Comparison of ENCODE assay signal across 1 fruit fly cellular context in genomic region chr3R:14674762-14675161, dm6.
TF ChIP-seq lines count a peak whose summit lies in the region.

No protein-coding gene starts in this region.

TF ChIP-seq in whole organism, embryonic, 481 proteins besides CTCF, POLR2A, EP300 and RAD21 (continued from another document and continues in another):
- TF ChIP-seq eve (GFP tag; optimal IDR thresholded peaks at IDR 0.05; lab: Kevin White, UChicago): no peak
- TF ChIP-seq Rfx (GFP tag; IDR thresholded peaks at IDR 0.05; lab: Robert Waterston, UW): peak; percentile 29; the same call in 1 of the 2 replicates
- no peak for TF ChIP-seq CG11398 (GFP tag; optimal IDR thresholded peaks at IDR 0.05; lab: Kevin White, UChicago)
- TF ChIP-seq CG42726 (GFP tag; IDR thresholded peaks at IDR 0.05; lab: Robert Waterston, UW; ENCODE audit: partially characterized antibody): no peak
- no peak for TF ChIP-seq Jarid2 (GFP tag; optimal IDR thresholded peaks at IDR 0.05; lab: Kevin White, UChicago)
- TF ChIP-seq gfzf (GFP tag; optimal IDR thresholded peaks at IDR 0.05; lab: Kevin White, UChicago): no peak
- TF ChIP-seq CG18599 (GFP tag; optimal IDR thresholded peaks at IDR 0.05; lab: Kevin White, UChicago): peak; percentile 25
- TF ChIP-seq dysf (GFP tag; IDR thresholded peaks at IDR 0.05; lab: Robert Waterston, UW): peak; percentile 54; the same call in 1 of the 3 replicates
- peak; percentile 12 for TF ChIP-seq Lhr (GFP tag; optimal IDR thresholded peaks at IDR 0.05; lab: Kevin White, UChicago)
- TF ChIP-seq CrebB (tag; optimal IDR thresholded peaks at IDR 0.05; lab: Kevin White, UChicago): no peak
- TF ChIP-seq tap (tag; optimal IDR thresholded peaks at IDR 0.05; lab: Kevin White, UChicago): peak; percentile 47
- peak; percentile 1 for TF ChIP-seq Fer1 (GFP tag; optimal IDR thresholded peaks at IDR 0.05; lab: Kevin White, UChicago)
- TF ChIP-seq CG32767 (GFP tag; IDR thresholded peaks at IDR 0.05; lab: Robert Waterston, UW): peak; percentile 57; the same call in 1 of the 2 replicates
- no peak for TF ChIP-seq pfk (GFP tag; optimal IDR thresholded peaks at IDR 0.05; lab: Kevin White, UChicago)
- peak; percentile 73 for TF ChIP-seq Spps (tag; optimal IDR thresholded peaks at IDR 0.05; lab: Kevin White, UChicago)
- TF ChIP-seq CG14965 (GFP tag; optimal IDR thresholded peaks at IDR 0.05; lab: Kevin White, UChicago; ENCODE audit: borderline replicate concordance): peak; percentile 3
- TF ChIP-seq CG16779 (GFP tag; IDR thresholded peaks at IDR 0.05; lab: Robert Waterston, UW): no peak
- no peak for TF ChIP-seq mam (GFP tag; optimal IDR thresholded peaks at IDR 0.05; lab: Kevin White, UChicago)
- TF ChIP-seq sisA (GFP tag; IDR thresholded peaks at IDR 0.05; lab: Robert Waterston, UW): peak; percentile 66
- peak; percentile 23 for TF ChIP-seq NC2α (GFP tag; optimal IDR thresholded peaks at IDR 0.05; lab: Kevin White, UChicago)
- peak; percentile 58; the same call in 1 of the 2 replicates for TF ChIP-seq chm (GFP tag; IDR thresholded peaks at IDR 0.05; lab: Robert Waterston, UW)
- TF ChIP-seq gem (tag; optimal IDR thresholded peaks at IDR 0.05; lab: Kevin White, UChicago): peak; percentile 84
- TF ChIP-seq insv (GFP tag; optimal IDR thresholded peaks at IDR 0.05; lab: Kevin White, UChicago): no peak
- no peak for TF ChIP-seq jumu (GFP tag; optimal IDR thresholded peaks at IDR 0.05; lab: Kevin White, UChicago)
- peak; percentile 82 for TF ChIP-seq sim (GFP tag; IDR thresholded peaks at IDR 0.05; lab: Robert Waterston, UW)
- no peak for TF ChIP-seq CG34224 (GFP tag; IDR thresholded peaks at IDR 0.05; lab: Robert Waterston, UW; ENCODE audit: partially characterized antibody)
- no peak for TF ChIP-seq CG10565 (GFP tag; optimal IDR thresholded peaks at IDR 0.05; lab: Kevin White, UChicago)
- TF ChIP-seq sc (optimal IDR thresholded peaks at IDR 0.05; lab: Kevin White, UChicago): no peak
- peak; percentile 34 for TF ChIP-seq sc (GFP tag; optimal IDR thresholded peaks at IDR 0.05; lab: Kevin White, UChicago)
- no peak for TF ChIP-seq CG10321 (GFP tag; IDR thresholded peaks at IDR 0.05; lab: Robert Waterston, UW)
- TF ChIP-seq CG7357 (GFP tag; IDR thresholded peaks at IDR 0.05; lab: Robert Waterston, UW): peak; percentile 61; the same call in 2 of the 3 replicates
- peak; percentile 84 for TF ChIP-seq CG17328 (GFP tag; IDR thresholded peaks at IDR 0.05; lab: Robert Waterston, UW)
- no peak for TF ChIP-seq exex (tag; optimal IDR thresholded peaks at IDR 0.05; lab: Kevin White, UChicago)
- TF ChIP-seq bbx (GFP tag; IDR thresholded peaks at IDR 0.05; lab: Robert Waterston, UW; ENCODE audit: partially characterized antibody): no peak
- TF ChIP-seq E2f1 (GFP tag; IDR thresholded peaks at IDR 0.05; lab: Robert Waterston, UW): peak; percentile 62
- TF ChIP-seq CHES-1-like (GFP tag; optimal IDR thresholded peaks at IDR 0.05; lab: Kevin White, UChicago): no peak
- no peak for TF ChIP-seq her (GFP tag; optimal IDR thresholded peaks at IDR 0.05; lab: Kevin White, UChicago)
- TF ChIP-seq Hr39 (optimal IDR thresholded peaks at IDR 0.05; lab: Kevin White, UChicago): no peak
- no peak; the same call in 1 of the 2 replicates for TF ChIP-seq CG31224 (GFP tag; IDR thresholded peaks at IDR 0.05; lab: Robert Waterston, UW)
- TF ChIP-seq CG12659 (GFP tag; optimal IDR thresholded peaks at IDR 0.05; lab: Kevin White, UChicago): no peak
- TF ChIP-seq tio (GFP tag; optimal IDR thresholded peaks at IDR 0.05; lab: Kevin White, UChicago): peak; percentile 52
- peak; percentile 63; the same call in 2 of the 3 replicates for TF ChIP-seq CG2199 (GFP tag; IDR thresholded peaks at IDR 0.05; lab: Robert Waterston, UW)
- no peak for TF ChIP-seq nerfin-2 (GFP tag; IDR thresholded peaks at IDR 0.05; lab: Robert Waterston, UW; ENCODE audit: partially characterized antibody)
- no peak for TF ChIP-seq sob (GFP tag; IDR thresholded peaks at IDR 0.05; lab: Robert Waterston, UW)
- no peak for TF ChIP-seq CkIIα-i1 (GFP tag; IDR thresholded peaks at IDR 0.05; lab: Robert Waterston, UW)
- no peak for TF ChIP-seq shn (GFP tag; optimal IDR thresholded peaks at IDR 0.05; lab: Kevin White, UChicago)
- TF ChIP-seq phol (tag; optimal IDR thresholded peaks at IDR 0.05; lab: Kevin White, UChicago): peak; percentile 79
- peak; percentile 64 for TF ChIP-seq ara (GFP tag; IDR thresholded peaks at IDR 0.05; lab: Robert Waterston, UW)
- peak; percentile 24 for TF ChIP-seq Asciz (GFP tag; optimal IDR thresholded peaks at IDR 0.05; lab: Kevin White, UChicago)
- TF ChIP-seq CG5180 (GFP tag; optimal IDR thresholded peaks at IDR 0.05; lab: Kevin White, UChicago): no peak
- TF ChIP-seq sens-2 (GFP tag; IDR thresholded peaks at IDR 0.05; lab: Robert Waterston, UW): peak; percentile 83
- TF ChIP-seq CG1792 (GFP tag; optimal IDR thresholded peaks at IDR 0.05; lab: Kevin White, UChicago): peak; percentile 29
- no peak for TF ChIP-seq ham (GFP tag; IDR thresholded peaks at IDR 0.05; lab: Robert Waterston, UW)
- no peak for TF ChIP-seq slp2 (GFP tag; optimal IDR thresholded peaks at IDR 0.05; lab: Kevin White, UChicago)
- TF ChIP-seq vvl (GFP tag; IDR thresholded peaks at IDR 0.05; lab: Robert Waterston, UW): peak; percentile 77
- no peak for TF ChIP-seq YL-1 (GFP tag; optimal IDR thresholded peaks at IDR 0.05; lab: Kevin White, UChicago)
- peak; percentile 80 for TF ChIP-seq Ets65A (GFP tag; lab: Kevin White, UChicago)
- peak; percentile 82 for TF ChIP-seq zf30C (GFP tag; optimal IDR thresholded peaks at IDR 0.05; lab: Kevin White, UChicago)
- peak; percentile 89 for TF ChIP-seq dmrt11E (tag; optimal IDR thresholded peaks at IDR 0.05; lab: Kevin White, UChicago)
- TF ChIP-seq zfh1 (GFP tag; IDR thresholded peaks at IDR 0.05; lab: Robert Waterston, UW): peak; percentile 89
- no peak for TF ChIP-seq kni (GFP tag; optimal IDR thresholded peaks at IDR 0.05; lab: Kevin White, UChicago)
- TF ChIP-seq H2.0 (GFP tag; IDR thresholded peaks at IDR 0.05; lab: Robert Waterston, UW): peak; percentile 63
- TF ChIP-seq Xbp1 (GFP tag; optimal IDR thresholded peaks at IDR 0.05; lab: Kevin White, UChicago): peak; percentile 58
- TF ChIP-seq bcd (GFP tag; optimal IDR thresholded peaks at IDR 0.05; lab: Kevin White, UChicago): peak; percentile 38
- no peak for TF ChIP-seq dati (GFP tag; IDR thresholded peaks at IDR 0.05; lab: Robert Waterston, UW)
- peak; percentile 14 for TF ChIP-seq Sry-δ (GFP tag; optimal IDR thresholded peaks at IDR 0.05; lab: Kevin White, UChicago)
- TF ChIP-seq lilli (GFP tag; optimal IDR thresholded peaks at IDR 0.05; lab: Kevin White, UChicago): peak; percentile 57
- TF ChIP-seq CG2889 (GFP tag; IDR thresholded peaks at IDR 0.05; lab: Robert Waterston, UW): no peak
- TF ChIP-seq gce (GFP tag; IDR thresholded peaks at IDR 0.05; lab: Robert Waterston, UW): peak; percentile 54; the same call in 2 of the 3 replicates
- TF ChIP-seq chn (GFP tag; optimal IDR thresholded peaks at IDR 0.05; lab: Kevin White, UChicago): peak; percentile 60
- TF ChIP-seq Poxn (GFP tag; IDR thresholded peaks at IDR 0.05; lab: Robert Waterston, UW): no peak
- no peak for TF ChIP-seq Taf1 (GFP tag; IDR thresholded peaks at IDR 0.05; lab: Robert Waterston, UW)
- TF ChIP-seq ttk (GFP tag; IDR thresholded peaks at IDR 0.05; lab: Robert Waterston, UW): peak; percentile 52
- no peak for TF ChIP-seq pho (GFP tag; optimal IDR thresholded peaks at IDR 0.05; lab: Kevin White, UChicago)
- TF ChIP-seq vnd (GFP tag; IDR thresholded peaks at IDR 0.05; lab: Robert Waterston, UW; ENCODE audit: partially characterized antibody): no peak
- TF ChIP-seq CG7556 (GFP tag; optimal IDR thresholded peaks at IDR 0.05; lab: Kevin White, UChicago): peak; percentile 68
- TF ChIP-seq hbn (GFP tag; IDR thresholded peaks at IDR 0.05; lab: Robert Waterston, UW; ENCODE audit: partially characterized antibody): no peak
- TF ChIP-seq ems (GFP tag; optimal IDR thresholded peaks at IDR 0.05; lab: Kevin White, UChicago): no peak
- no peak for TF ChIP-seq CG17186 (GFP tag; optimal IDR thresholded peaks at IDR 0.05; lab: Kevin White, UChicago)
- no peak for TF ChIP-seq hth (optimal IDR thresholded peaks at IDR 0.05; lab: Kevin White, UChicago)
- TF ChIP-seq en (GFP tag; optimal IDR thresholded peaks at IDR 0.05; lab: Kevin White, UChicago): no peak
- TF ChIP-seq CG7987 (GFP tag; optimal IDR thresholded peaks at IDR 0.05; lab: Kevin White, UChicago): no peak
- TF ChIP-seq CG14710 (tag; optimal IDR thresholded peaks at IDR 0.05; lab: Kevin White, UChicago): peak; percentile 82
- no peak for TF ChIP-seq lov (optimal IDR thresholded peaks at IDR 0.05; lab: Kevin White, UChicago)
- 0 out of 3 replicates have a peak, but pooled peaks have one; percentile 84 for TF ChIP-seq lov (GFP tag; IDR thresholded peaks at IDR 0.05; lab: Robert Waterston, UW)
- no peak for TF ChIP-seq CG9797 (GFP tag; optimal IDR thresholded peaks at IDR 0.05; lab: Kevin White, UChicago)
- no peak for TF ChIP-seq Aef1 (GFP tag; IDR thresholded peaks at IDR 0.05; lab: Robert Waterston, UW)
- TF ChIP-seq nerfin-1 (tag; optimal IDR thresholded peaks at IDR 0.05; lab: Kevin White, UChicago): peak; percentile 64
- no peak for TF ChIP-seq sug (tag; optimal IDR thresholded peaks at IDR 0.05; lab: Kevin White, UChicago)
- TF ChIP-seq onecut (GFP tag; IDR thresholded peaks at IDR 0.05; lab: Robert Waterston, UW): peak; percentile 50
- TF ChIP-seq scrt (GFP tag; optimal IDR thresholded peaks at IDR 0.05; lab: Kevin White, UChicago): no peak
- TF ChIP-seq CG1603 (tag; optimal IDR thresholded peaks at IDR 0.05; lab: Kevin White, UChicago): peak; percentile 49
- no peak for TF ChIP-seq Hey (tag; optimal IDR thresholded peaks at IDR 0.05; lab: Kevin White, UChicago)
- no peak for TF ChIP-seq seq (GFP tag; IDR thresholded peaks at IDR 0.05; lab: Robert Waterston, UW)
- TF ChIP-seq Atf3 (GFP tag; optimal IDR thresholded peaks at IDR 0.05; lab: Kevin White, UChicago): peak; percentile 3
- peak; percentile 17 for TF ChIP-seq CG15011 (GFP tag; optimal IDR thresholded peaks at IDR 0.05; lab: Kevin White, UChicago)
- TF ChIP-seq CG7928 (GFP tag; optimal IDR thresholded peaks at IDR 0.05; lab: Kevin White, UChicago): no peak
- TF ChIP-seq CG10366 (GFP tag; IDR thresholded peaks at IDR 0.05; lab: Robert Waterston, UW): peak; percentile 51
- no peak for TF ChIP-seq CG11085 (GFP tag; IDR thresholded peaks at IDR 0.05; lab: Robert Waterston, UW)
- TF ChIP-seq CG12104 (GFP tag; optimal IDR thresholded peaks at IDR 0.05; lab: Kevin White, UChicago): peak; percentile 54
- TF ChIP-seq wdn (GFP tag; IDR thresholded peaks at IDR 0.05; lab: Robert Waterston, UW): no peak
- no peak for TF ChIP-seq TFAM (GFP tag; optimal IDR thresholded peaks at IDR 0.05; lab: Kevin White, UChicago)
- TF ChIP-seq CG12155 (GFP tag; optimal IDR thresholded peaks at IDR 0.05; lab: Kevin White, UChicago): peak; percentile 47
- no peak for TF ChIP-seq usp (GFP tag; optimal IDR thresholded peaks at IDR 0.05; lab: Kevin White, UChicago)
- no peak for TF ChIP-seq HLH4C (GFP tag; IDR thresholded peaks at IDR 0.05; lab: Robert Waterston, UW; ENCODE audit: partially characterized antibody)
- peak; percentile 20 for TF ChIP-seq Sry-β (GFP tag; optimal IDR thresholded peaks at IDR 0.05; lab: Kevin White, UChicago)
- TF ChIP-seq row (GFP tag; IDR thresholded peaks at IDR 0.05; lab: Robert Waterston, UW): peak; percentile 68
- no peak for TF ChIP-seq CG8478 (optimal IDR thresholded peaks at IDR 0.05; lab: Kevin White, UChicago)
- no peak for TF ChIP-seq CG9932 (GFP tag; IDR thresholded peaks at IDR 0.05; lab: Robert Waterston, UW)
- TF ChIP-seq Doc3 (GFP tag; IDR thresholded peaks at IDR 0.05; lab: Robert Waterston, UW; ENCODE audit: partially characterized antibody): no peak
- TF ChIP-seq CG11560 (tag; IDR thresholded peaks at IDR 0.05; lab: Robert Waterston, UW): no peak
- TF ChIP-seq Trl (optimal IDR thresholded peaks at IDR 0.05; lab: Kevin White, UChicago): no peak
- no peak for TF ChIP-seq Trl (GFP tag; optimal IDR thresholded peaks at IDR 0.05; lab: Kevin White, UChicago)
- peak; percentile 47 for TF ChIP-seq Nf-YB (GFP tag; optimal IDR thresholded peaks at IDR 0.05; lab: Kevin White, UChicago)
- TF ChIP-seq sens (GFP tag; lab: Kevin White, UChicago): peak; percentile 94
- peak; percentile 22 for TF ChIP-seq ATbp (GFP tag; optimal IDR thresholded peaks at IDR 0.05; lab: Kevin White, UChicago)
- peak; percentile 54 for TF ChIP-seq esg (GFP tag; conservative IDR thresholded peaks at IDR 0.05; lab: Robert Waterston, UW)
- no peak for TF ChIP-seq CG9215 (GFP tag; IDR thresholded peaks at IDR 0.05; lab: Robert Waterston, UW)
- peak; percentile 19 to 60 for TF ChIP-seq Pdp1 (GFP tag; optimal IDR thresholded peaks at IDR 0.05; lab: Kevin White, UChicago)
- peak; percentile 75 for TF ChIP-seq CG8765 (GFP tag; IDR thresholded peaks at IDR 0.05; lab: Robert Waterston, UW)
- TF ChIP-seq Hr78 (GFP tag; optimal IDR thresholded peaks at IDR 0.05; lab: Kevin White, UChicago): peak in 1 of 2 experiments; percentile 12
- peak in 1 of 2 experiments; percentile 0 for TF ChIP-seq Eip74EF (GFP tag; optimal IDR thresholded peaks at IDR 0.05; lab: Kevin White, UChicago)
- TF ChIP-seq CG16863 (GFP tag; optimal IDR thresholded peaks at IDR 0.05; lab: Kevin White, UChicago): peak; percentile 45
- peak; percentile 57 for TF ChIP-seq grau (tag; optimal IDR thresholded peaks at IDR 0.05; lab: Kevin White, UChicago)
- no peak for TF ChIP-seq caup (GFP tag; optimal IDR thresholded peaks at IDR 0.05; lab: Kevin White, UChicago; ENCODE audit: severe bottlenecking)
- no peak for TF ChIP-seq CG43689 (GFP tag; IDR thresholded peaks at IDR 0.05; lab: Robert Waterston, UW)
- no peak for TF ChIP-seq Fer2 (tag; optimal IDR thresholded peaks at IDR 0.05; lab: Kevin White, UChicago)
- peak; percentile 50; the same call in 1 of the 3 replicates for TF ChIP-seq ken (GFP tag; IDR thresholded peaks at IDR 0.05; lab: Robert Waterston, UW)
- no peak for TF ChIP-seq CG7745 (tag; optimal IDR thresholded peaks at IDR 0.05; lab: Kevin White, UChicago)
- TF ChIP-seq CG14667 (GFP tag; IDR thresholded peaks at IDR 0.05; lab: Robert Waterston, UW): peak; percentile 53
- TF ChIP-seq Doc2 (GFP tag; IDR thresholded peaks at IDR 0.05; lab: Robert Waterston, UW): no peak
- TF ChIP-seq CG8281 (tag; optimal IDR thresholded peaks at IDR 0.05; lab: Kevin White, UChicago): no peak
- no peak for TF ChIP-seq CG4328 (GFP tag; optimal IDR thresholded peaks at IDR 0.05; lab: Kevin White, UChicago)
- TF ChIP-seq sqz (GFP tag; optimal IDR thresholded peaks at IDR 0.05; lab: Kevin White, UChicago): no peak
- TF ChIP-seq CG8359 (GFP tag; optimal IDR thresholded peaks at IDR 0.05; lab: Kevin White, UChicago; ENCODE audit: borderline replicate concordance): peak; percentile 51
